Fruit fly (Drosophila melanogaster): ENCODE data around the gene CG3534.

CG3534 gene

DNA sequence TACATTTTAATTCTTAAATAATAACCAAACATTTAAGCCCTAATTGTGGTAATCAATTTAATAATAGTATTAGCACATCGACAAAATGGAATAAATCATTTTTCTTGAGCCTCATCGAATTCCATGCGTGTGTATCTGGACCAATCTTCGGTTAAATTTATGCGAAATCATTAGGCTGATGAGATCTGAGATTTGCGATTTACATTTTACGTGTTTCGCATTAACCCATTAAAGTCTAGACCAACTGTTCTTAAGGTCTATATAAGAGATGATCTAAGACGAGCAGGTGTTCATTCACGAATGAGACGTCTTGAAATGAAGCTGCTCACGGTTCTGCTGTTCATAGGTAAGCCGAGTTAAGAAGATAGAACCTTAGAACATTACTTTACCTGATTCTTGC lies 35.3 kb downstream of the CG3534 start, which contains the start of gene CG31268:
Gene CG31268 (plus strand): TSS at position 301 of the 400 bp plus-strand sequence.
- TF ChIP-seq insv (optimal IDR thresholded peaks at IDR 0.05), result no peak
- no peak for TF ChIP-seq Sin3A (optimal IDR thresholded peaks at IDR 0.05)
- no peak for TF ChIP-seq Myc (optimal IDR thresholded peaks at IDR 0.05)
- TF ChIP-seq ttk (optimal IDR thresholded peaks at IDR 0.05), result no peak
- TF ChIP-seq h (optimal IDR thresholded peaks at IDR 0.05), result no peak
- TF ChIP-seq psq (optimal IDR thresholded peaks at IDR 0.05), result no peak

DNA sequence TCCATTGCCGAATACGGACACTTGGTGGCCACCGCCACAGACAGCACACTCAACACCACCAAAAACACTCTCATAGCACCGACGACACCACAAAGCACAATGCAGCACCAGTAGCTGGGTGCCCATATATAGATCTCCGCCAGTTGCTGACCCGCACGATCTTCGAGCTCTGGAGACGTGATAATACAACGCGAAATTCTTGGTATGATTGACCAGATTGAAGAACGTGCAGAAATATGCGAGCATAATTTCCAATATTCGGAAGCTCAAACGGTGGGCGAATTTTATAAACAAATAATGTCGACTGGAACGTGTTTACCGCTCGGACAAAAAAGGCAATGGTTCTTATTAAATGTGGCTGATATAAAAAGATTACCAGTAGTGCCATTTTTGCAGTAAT lies 39.7 kb downstream of the CG3534 start, which contains the start of gene CG4009:
Gene CG4009 (minus strand): TSS at position 101 of the 400 bp plus-strand sequence.
- no peak for TF ChIP-seq h (optimal IDR thresholded peaks at IDR 0.05)
- TF ChIP-seq ttk (optimal IDR thresholded peaks at IDR 0.05), result no peak
- TF ChIP-seq Myc (optimal IDR thresholded peaks at IDR 0.05), result no peak
- no peak for TF ChIP-seq psq (optimal IDR thresholded peaks at IDR 0.05)
- TF ChIP-seq insv (optimal IDR thresholded peaks at IDR 0.05), result no peak
- TF ChIP-seq Sin3A (optimal IDR thresholded peaks at IDR 0.05), result no peak

DNA sequence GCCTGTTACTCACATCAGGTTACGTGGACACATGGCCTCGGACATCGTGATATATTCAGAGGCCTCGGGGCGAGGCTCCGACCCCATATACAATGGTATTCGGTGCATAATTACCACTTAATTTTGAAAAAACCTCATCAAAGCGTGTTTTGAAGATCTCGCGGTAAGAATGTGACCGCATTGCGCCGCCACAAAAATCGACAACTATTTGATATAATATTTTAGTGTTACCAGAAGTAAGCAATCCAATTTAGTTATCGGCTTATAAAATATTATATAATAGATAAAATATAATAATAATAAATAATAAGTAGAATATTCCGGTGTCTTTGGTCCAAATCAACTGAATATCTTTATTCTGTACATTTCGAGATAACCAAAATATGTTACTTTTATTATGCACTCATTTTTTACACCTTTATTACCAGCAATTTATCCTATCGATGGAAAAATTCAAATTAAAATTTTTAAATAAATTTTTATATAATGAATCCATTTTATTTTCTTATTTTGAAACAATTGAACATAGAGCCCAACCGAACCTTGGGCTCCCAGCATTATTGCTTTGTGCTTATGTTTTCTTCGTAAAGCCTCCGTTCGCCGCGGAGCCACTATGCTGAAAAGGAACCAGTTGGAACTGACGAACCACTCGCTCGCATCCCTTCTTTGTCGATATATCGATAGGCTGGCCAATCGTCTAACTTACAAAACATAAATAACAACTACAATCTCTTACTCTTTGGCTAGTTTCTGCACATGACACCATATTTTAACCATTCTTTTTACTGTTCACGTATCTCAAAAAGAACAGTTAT lies 44.0 kb downstream of the CG3534 start, which contains the start of the genes CG18213 and Trm7-32:
Gene CG18213 (minus strand): TSS at position 211 of the 815 bp plus-strand sequence.
Gene Trm7-32 (plus strand): TSS at position 690 of the 815 bp plus-strand sequence.
- TF ChIP-seq ttk (optimal IDR thresholded peaks at IDR 0.05) (no peak), Myc (optimal IDR thresholded peaks at IDR 0.05) (no peak), insv (optimal IDR thresholded peaks at IDR 0.05) (no peak), Sin3A (optimal IDR thresholded peaks at IDR 0.05) (no peak), psq (optimal IDR thresholded peaks at IDR 0.05) (no peak), h (optimal IDR thresholded peaks at IDR 0.05) (no peak)

DNA sequence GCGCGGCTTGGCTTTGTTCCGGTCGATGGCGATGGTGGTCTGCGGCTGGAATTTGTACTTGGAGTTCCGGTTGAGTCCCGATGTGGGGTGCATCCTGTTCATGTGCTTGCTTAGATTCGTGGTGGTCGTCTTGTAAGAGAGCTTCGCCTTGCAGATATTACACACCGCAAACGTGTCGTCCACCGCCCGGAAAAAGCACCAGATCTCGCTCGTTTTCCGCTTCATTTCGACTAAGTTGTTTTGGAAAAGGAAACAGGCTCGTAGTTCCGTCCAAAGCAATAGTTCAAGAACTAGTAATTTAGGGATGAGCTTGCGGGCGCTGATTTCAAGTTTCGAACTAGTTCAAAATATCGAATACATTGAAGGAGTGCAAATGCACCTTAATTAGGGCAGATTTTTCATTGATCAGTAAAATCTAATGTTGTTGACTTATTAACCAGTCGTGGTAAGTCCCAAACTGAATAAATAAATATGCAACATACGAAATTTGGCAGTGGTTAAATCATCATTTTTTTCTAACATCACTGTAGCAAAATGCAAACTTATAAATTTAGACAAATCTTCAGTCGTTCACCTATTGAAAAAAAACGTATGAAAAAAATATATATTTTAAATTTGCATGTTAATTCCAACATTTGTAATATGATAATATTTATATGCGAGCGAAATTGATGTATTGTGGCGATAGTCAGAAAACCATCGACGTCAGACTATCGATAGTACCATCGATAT lies 46.8 kb downstream of the CG3534 start, which contains the start of the genes bdwf and Patr-1:
Gene bdwf (minus strand): TSS at position 299 of the 732 bp plus-strand sequence.
Gene Patr-1 (plus strand): TSS at position 727 of the 732 bp plus-strand sequence.
- TF ChIP-seq h (optimal IDR thresholded peaks at IDR 0.05) (no peak), ttk (optimal IDR thresholded peaks at IDR 0.05) (no peak), psq (optimal IDR thresholded peaks at IDR 0.05) (no peak), Sin3A (optimal IDR thresholded peaks at IDR 0.05) (no peak), insv (optimal IDR thresholded peaks at IDR 0.05) (no peak), Myc (optimal IDR thresholded peaks at IDR 0.05) (no peak)

DNA sequence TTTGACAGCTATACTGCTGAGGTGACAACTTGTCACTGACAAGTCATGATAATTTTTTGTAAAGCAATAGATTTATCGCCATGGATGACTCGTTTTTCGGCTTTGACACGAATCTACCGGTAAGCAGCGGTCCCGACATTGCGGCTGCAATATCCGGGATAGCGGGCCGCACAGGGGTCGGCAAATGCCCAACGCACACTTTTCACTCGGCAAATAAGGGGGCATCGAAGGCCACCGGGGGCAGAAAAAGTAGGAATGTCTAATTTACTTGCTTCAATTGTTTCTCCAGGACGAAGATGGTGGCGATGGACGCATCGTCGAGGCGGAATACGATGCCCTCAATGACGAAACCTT lies 47.3 kb downstream of the CG3534 start:
- TF ChIP-seq insv (optimal IDR thresholded peaks at IDR 0.05) (no peak), psq (optimal IDR thresholded peaks at IDR 0.05) (no peak), Sin3A (optimal IDR thresholded peaks at IDR 0.05) (no peak), Myc (optimal IDR thresholded peaks at IDR 0.05) (no peak), ttk (optimal IDR thresholded peaks at IDR 0.05) (no peak), h (optimal IDR thresholded peaks at IDR 0.05) (no peak)

DNA sequence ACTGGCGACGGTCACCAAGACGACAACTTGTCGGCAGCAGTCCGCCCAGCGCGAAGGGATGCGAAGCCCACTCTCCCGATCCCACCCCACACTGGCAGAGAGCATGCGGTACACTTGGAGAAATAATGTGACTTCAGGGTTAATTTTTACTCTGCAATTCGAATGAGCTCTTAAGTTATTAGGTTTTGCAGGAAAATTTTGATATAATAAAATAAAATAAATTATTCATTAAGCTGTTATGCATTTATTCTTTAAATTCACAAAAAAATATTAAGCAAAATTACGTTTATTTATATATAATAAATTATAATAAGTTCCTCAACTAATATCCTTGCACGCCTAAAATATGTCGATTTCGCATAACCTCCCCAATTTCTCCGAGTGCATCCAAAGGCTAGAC lies 52.6 kb downstream of the CG3534 start:
- TF ChIP-seq psq (optimal IDR thresholded peaks at IDR 0.05) (no peak), Sin3A (optimal IDR thresholded peaks at IDR 0.05) (no peak), insv (optimal IDR thresholded peaks at IDR 0.05) (no peak), h (optimal IDR thresholded peaks at IDR 0.05) (no peak), ttk (optimal IDR thresholded peaks at IDR 0.05) (no peak), Myc (optimal IDR thresholded peaks at IDR 0.05) (no peak)
